Worm (Caenorhabditis elegans): ENCODE results near the gene metl-5.

DNA sequence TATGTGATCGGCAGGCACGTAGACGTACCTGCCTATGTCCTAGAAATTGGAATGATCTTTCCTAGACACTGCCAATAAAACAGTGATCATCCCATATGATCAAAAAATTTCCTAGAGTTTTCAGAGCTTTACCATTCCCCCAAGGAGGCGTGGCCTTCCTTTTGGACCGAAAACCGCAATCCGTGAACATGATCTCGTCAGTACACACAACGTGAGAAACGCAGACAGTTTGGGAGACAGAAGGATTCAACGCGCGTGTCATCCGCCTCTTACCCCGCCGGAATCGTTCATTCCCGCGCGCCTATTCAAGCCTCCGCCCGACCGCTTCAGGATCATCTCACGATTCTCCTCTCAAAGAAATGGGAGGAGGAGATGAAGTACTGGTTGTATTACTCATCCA is 37.3 kb upstream of the metl-5 start, which contains the start of gene B0393.5:
- TF ChIP-seq madf-3 (GFP tag; IDR thresholded peaks at IDR 0.05) (no peak), cebp-2 (GFP tag; IDR thresholded peaks at IDR 0.05) (no peak), ama-1 (optimal IDR thresholded peaks at IDR 0.05) (no peak), ama-1 (GFP tag; optimal IDR thresholded peaks at IDR 0.05) (no peak), mxl-1 (tag; optimal IDR thresholded peaks at IDR 0.05) (no peak), attf-5 (GFP tag; optimal IDR thresholded peaks at IDR 0.05) (no peak), ceh-27 (GFP tag; optimal IDR thresholded peaks at IDR 0.05) (no peak)
